Fruit fly (Drosophila melanogaster): ENCODE measurements around the gene CG31522.

CG31522 gene

dm6 chr3R:4476004-4476403 lies 13.3 kb upstream of the CG31522 start:
- no peak for TF ChIP-seq Hr78 (GFP tag; optimal IDR thresholded peaks at IDR 0.05)

- TF ChIP-seq Vsx2 (GFP tag; optimal IDR thresholded peaks at IDR 0.05; ENCODE audit: partially characterized antibody) (no peak), Jra (GFP tag; optimal IDR thresholded peaks at IDR 0.05) (no peak), rgr (GFP tag; optimal IDR thresholded peaks at IDR 0.05) (no peak), foxo (GFP tag; optimal IDR thresholded peaks at IDR 0.05) (no peak), h (GFP tag; optimal IDR thresholded peaks at IDR 0.05) (no peak), Dif (GFP tag; optimal IDR thresholded peaks at IDR 0.05; ENCODE audit: partially characterized antibody) (no peak), Mio (GFP tag; optimal IDR thresholded peaks at IDR 0.05) (no peak), fru (GFP tag; optimal IDR thresholded peaks at IDR 0.05) (no peak), Hr83 (GFP tag; optimal IDR thresholded peaks at IDR 0.05; ENCODE audit: poor library complexity, severe bottlenecking) (no peak), ey (GFP tag; optimal IDR thresholded peaks at IDR 0.05) (no peak), CrebA (GFP tag; optimal IDR thresholded peaks at IDR 0.05; ENCODE audit: borderline replicate concordance) (no peak), Sp1 (GFP tag; optimal IDR thresholded peaks at IDR 0.05) (no peak), psq (GFP tag; optimal IDR thresholded peaks at IDR 0.05) (no peak), sage (GFP tag; optimal IDR thresholded peaks at IDR 0.05) (no peak), N (GFP tag; optimal IDR thresholded peaks at IDR 0.05) (no peak), HLH106 (tag; optimal IDR thresholded peaks at IDR 0.05) (no peak)
Observed at dm6 chr3R:4475378-4475777, 12.7 kb upstream of the CG31522 start.

dm6 chr3R:4472694-4472975 lies 10.0 kb upstream of the CG31522 start:
- TF ChIP-seq Rel (GFP tag; optimal IDR thresholded peaks at IDR 0.05) (no peak), Rel (tag; optimal IDR thresholded peaks at IDR 0.05) (peak; percentile 73), jim (GFP tag; optimal IDR thresholded peaks at IDR 0.05) (no peak)

- TF ChIP-seq foxo (GFP tag; optimal IDR thresholded peaks at IDR 0.05) (no peak), br (GFP tag; optimal IDR thresholded peaks at IDR 0.05) (no peak), Hr83 (GFP tag; optimal IDR thresholded peaks at IDR 0.05; ENCODE audit: poor library complexity, severe bottlenecking) (no peak), N (GFP tag; optimal IDR thresholded peaks at IDR 0.05) (no peak), dl (GFP tag; optimal IDR thresholded peaks at IDR 0.05; ENCODE audit: insufficient read depth in 1 of 2, partially characterized antibody in 2 of 2) (no peak), psq (GFP tag; optimal IDR thresholded peaks at IDR 0.05) (no peak), Mio (GFP tag; optimal IDR thresholded peaks at IDR 0.05) (no peak), fru (GFP tag; optimal IDR thresholded peaks at IDR 0.05) (no peak), Hr78 (GFP tag; optimal IDR thresholded peaks at IDR 0.05) (no peak), tai (GFP tag; optimal IDR thresholded peaks at IDR 0.05) (no peak)
Observed at dm6 chr3R:4471846-4472693, 9.4 kb upstream of the CG31522 start.

- TF ChIP-seq Jra (GFP tag; optimal IDR thresholded peaks at IDR 0.05) (peak; percentile 61), Myc (optimal IDR thresholded peaks at IDR 0.05) (no peak), sv (GFP tag; optimal IDR thresholded peaks at IDR 0.05) (no peak), CG9705 (GFP tag; optimal IDR thresholded peaks at IDR 0.05) (no peak), Rel (GFP tag; optimal IDR thresholded peaks at IDR 0.05) (no peak), Rel (tag; optimal IDR thresholded peaks at IDR 0.05) (peak; percentile 85), pan (optimal IDR thresholded peaks at IDR 0.05) (no peak), Hr83 (GFP tag; optimal IDR thresholded peaks at IDR 0.05; ENCODE audit: poor library complexity, severe bottlenecking) (peak; percentile 27), ey (GFP tag; optimal IDR thresholded peaks at IDR 0.05) (no peak), h (GFP tag; optimal IDR thresholded peaks at IDR 0.05) (peak; percentile 96), Dif (GFP tag; optimal IDR thresholded peaks at IDR 0.05; ENCODE audit: partially characterized antibody) (no peak), foxo (GFP tag; optimal IDR thresholded peaks at IDR 0.05) (peak in 1 of 2 experiments; percentile 29), fru (GFP tag; optimal IDR thresholded peaks at IDR 0.05) (peak; percentile 31), rgr (GFP tag; optimal IDR thresholded peaks at IDR 0.05) (no peak), CG32264 (GFP tag; optimal IDR thresholded peaks at IDR 0.05) (no peak), Sp1 (GFP tag; optimal IDR thresholded peaks at IDR 0.05) (peak; percentile 8), OdsH (GFP tag; optimal IDR thresholded peaks at IDR 0.05) (no peak), lola (GFP tag; optimal IDR thresholded peaks at IDR 0.05) (no peak), dl (GFP tag; optimal IDR thresholded peaks at IDR 0.05; ENCODE audit: insufficient read depth in 1 of 2, partially characterized antibody in 2 of 2) (peak in 1 of 2 experiments; percentile 47), tai (GFP tag; optimal IDR thresholded peaks at IDR 0.05) (no peak), GATAd (GFP tag; optimal IDR thresholded peaks at IDR 0.05) (no peak), dmrt93B (GFP tag; optimal IDR thresholded peaks at IDR 0.05) (no peak), Abd-B (GFP tag; optimal IDR thresholded peaks at IDR 0.05) (no peak), CrebA (GFP tag; optimal IDR thresholded peaks at IDR 0.05; ENCODE audit: borderline replicate concordance) (no peak), sage (GFP tag; optimal IDR thresholded peaks at IDR 0.05) (no peak), Hnf4 (GFP tag; optimal IDR thresholded peaks at IDR 0.05) (peak; percentile 30), brk (GFP tag; optimal IDR thresholded peaks at IDR 0.05) (no peak), Vsx2 (GFP tag; optimal IDR thresholded peaks at IDR 0.05; ENCODE audit: partially characterized antibody) (peak; percentile 43), br (GFP tag; optimal IDR thresholded peaks at IDR 0.05) (peak; percentile 38), Mio (GFP tag; optimal IDR thresholded peaks at IDR 0.05) (no peak)
Observed at dm6 chr3R:4471047-4471751, 8.5 kb upstream of the CG31522 start.
